Worm (Caenorhabditis elegans): ENCODE data around the gene npp-23.

npp-23 gene

ce11 chrIV:8845922-8846321, 23.6 kb downstream of the npp-23 start:
- TF ChIP-seq sdz-38 (tag; optimal IDR thresholded peaks at IDR 0.05) (no peak), nhr-80 (tag; optimal IDR thresholded peaks at IDR 0.05) (peak; percentile 68)

- no peak for TF ChIP-seq somi-1 (GFP tag; optimal IDR thresholded peaks at IDR 0.05)
- TF ChIP-seq mel-28 (tag; optimal IDR thresholded peaks at IDR 0.05; ENCODE audit: borderline replicate concordance), result no peak
Measured at ce11 chrIV:8844457-8844856, 25.0 kb downstream of the npp-23 start, which contains the start of gene T11B7.2. TSS of gene T11B7.2 (minus strand) at chrIV:8844557.

ce11 chrIV:8840161-8840765, 29.2 kb downstream of the npp-23 start, which contains the start of the genes T28C6.11 and T11B7.1:
TSS of gene T28C6.11 (minus strand) at chrIV:8840261.
TSS of gene T11B7.1 (plus strand) at chrIV:8840715.
- TF ChIP-seq madf-8 (GFP tag; conservative IDR thresholded peaks at IDR 0.05) (no peak), Y95B8A.8 (GFP tag; IDR thresholded peaks at IDR 0.05) (no peak), T26A5.8 (tag; optimal IDR thresholded peaks at IDR 0.05) (no peak), hsf-1 (GFP tag; IDR thresholded peaks at IDR 0.05) (no peak), unc-62 (GFP tag; optimal IDR thresholded peaks at IDR 0.05) (no peak), lag-1 (GFP tag; IDR thresholded peaks at IDR 0.05) (no peak), xnd-1 (tag; optimal IDR thresholded peaks at IDR 0.05) (no peak), ZK185.1 (tag; optimal IDR thresholded peaks at IDR 0.05; ENCODE audit: poor library complexity, severe bottlenecking) (no peak), attf-5 (GFP tag; optimal IDR thresholded peaks at IDR 0.05) (no peak), F57C9.4 (tag; optimal IDR thresholded peaks at IDR 0.05) (no peak), madf-10 (tag; optimal IDR thresholded peaks at IDR 0.05) (no peak)

ce11 chrIV:8830591-8830990, 38.9 kb downstream of the npp-23 start, which contains the start of gene T28C6.8:
TSS of gene T28C6.8 (minus strand) at chrIV:8830727.
- no peak for TF ChIP-seq hlh-26 (GFP tag; conservative IDR thresholded peaks at IDR 0.05)
- TF ChIP-seq ceh-40 (GFP tag; IDR thresholded peaks at IDR 0.05), result no peak
- TF ChIP-seq dox-1 (GFP tag; IDR thresholded peaks at IDR 0.05), result peak; percentile 70
- TF ChIP-seq egl-18 (GFP tag; IDR thresholded peaks at IDR 0.05), result no peak
- no peak for TF ChIP-seq hlh-12 (tag; optimal IDR thresholded peaks at IDR 0.05)
- TF ChIP-seq Y67H2A.10 (GFP tag; conservative IDR thresholded peaks at IDR 0.05), result no peak
- no peak for TF ChIP-seq D2030.7 (GFP tag; IDR thresholded peaks at IDR 0.05)
- no peak for TF ChIP-seq nhr-27 (tag; optimal IDR thresholded peaks at IDR 0.05)
- TF ChIP-seq F10E7.11 (tag; optimal IDR thresholded peaks at IDR 0.05), result no peak
- TF ChIP-seq ceh-79 (tag; optimal IDR thresholded peaks at IDR 0.05), result no peak
- no peak for TF ChIP-seq bed-2 (GFP tag; IDR thresholded peaks at IDR 0.05)
- no peak for TF ChIP-seq Y53F4B.3 (GFP tag; IDR thresholded peaks at IDR 0.05)
- no peak for TF ChIP-seq nhr-120 (GFP tag; IDR thresholded peaks at IDR 0.05)
- TF ChIP-seq lin-26 (GFP tag; IDR thresholded peaks at IDR 0.05), result 0 out of 2 replicates have a peak, but pooled peaks have one; percentile 31
- TF ChIP-seq ceh-91 (GFP tag; IDR thresholded peaks at IDR 0.05), result no peak
- TF ChIP-seq ztf-3 (GFP tag; optimal IDR thresholded peaks at IDR 0.05), result no peak
- TF ChIP-seq nhr-80 (tag; optimal IDR thresholded peaks at IDR 0.05), result peak; percentile 92
- TF ChIP-seq ccch-3 (GFP tag; optimal IDR thresholded peaks at IDR 0.05), result no peak
- no peak for TF ChIP-seq ztf-22 (GFP tag; optimal IDR thresholded peaks at IDR 0.05)
- no peak for TF ChIP-seq dpff-1 (tag; optimal IDR thresholded peaks at IDR 0.05)
- TF ChIP-seq attf-5 (GFP tag; optimal IDR thresholded peaks at IDR 0.05), result peak; percentile 71
- no peak for TF ChIP-seq aptf-3 (GFP tag; IDR thresholded peaks at IDR 0.05)
- no peak for TF ChIP-seq nfya-1 (tag; optimal IDR thresholded peaks at IDR 0.05; ENCODE audit: borderline replicate concordance, insufficient read depth)
- TF ChIP-seq snpc-1.1 (tag; optimal IDR thresholded peaks at IDR 0.05; ENCODE audit: insufficient read depth), result no peak
- no peak for TF ChIP-seq madf-6 (GFP tag; IDR thresholded peaks at IDR 0.05)
- TF ChIP-seq nfya-2 (GFP tag; IDR thresholded peaks at IDR 0.05), result no peak
- TF ChIP-seq K11D2.4 (GFP tag; IDR thresholded peaks at IDR 0.05), result no peak
- TF ChIP-seq ceh-27 (GFP tag; optimal IDR thresholded peaks at IDR 0.05), result no peak
- no peak for TF ChIP-seq ztf-6 (GFP tag; IDR thresholded peaks at IDR 0.05)
- TF ChIP-seq snpc-3.4 (tag; optimal IDR thresholded peaks at IDR 0.05), result no peak
- TF ChIP-seq somi-1 (GFP tag; optimal IDR thresholded peaks at IDR 0.05), result no peak
- TF ChIP-seq zim-3 (tag; optimal IDR thresholded peaks at IDR 0.05), result no peak
